Worm (Caenorhabditis elegans) whole organism, midembryonic: ENCODE data around the gene cpr-9.
"Not testable (repeated sequence)": the region's sequence is repeated elsewhere in the genome, so short reads cannot be mapped to it uniquely, and the experiment has no call there.

Experiments
- T22C8.4 ChIP-seq: fragments of 200-800 bp; sonication (Bioruptor generic); IDR thresholded peaks from 2 replicates; pipeline ENCODE4 v1.3.6; 2022; ENCODE audit warnings: missing genetic modification characterization, missing compliant biosample characterization
- cog-1 ChIP-seq: sonication (generic microtip); optimal IDR thresholded peaks from 2 replicates; lab custom pipeline; 2016; ENCODE audit warnings: missing genetic modification characterization, missing compliant biosample characterization
- flt-1 ChIP-seq: fragments of 200-800 bp; sonication (Bioruptor generic); IDR thresholded peaks from 2 replicates; pipeline ENCODE4 v1.3.6; 2022; ENCODE audit warnings: missing genetic modification characterization, missing compliant biosample characterization
- klf-2 ChIP-seq: fragments of 200-800 bp; sonication (Bioruptor generic); conservative IDR thresholded peaks from 2 replicates; pipeline ENCODE4 v1.3.6; 2022; ENCODE audit warnings: missing genetic modification reagents, missing genetic modification characterization, missing compliant biosample characterization
- med-1 ChIP-seq: sonication (generic microtip); optimal IDR thresholded peaks from 2 replicates; lab custom pipeline; 2017; ENCODE audit warnings: missing genetic modification characterization, mild to moderate bottlenecking, missing compliant biosample characterization, antibody characterized with exemption, missing genetic modification reagents; ENCODE audit not compliant: insufficient read depth
- ref-1 ChIP-seq: fragments of 200-800 bp; sonication (Bioruptor generic); conservative IDR thresholded peaks from 2 replicates; pipeline ENCODE4 v1.3.6; 2022; ENCODE audit warnings: missing genetic modification reagents, missing genetic modification characterization, missing compliant biosample characterization
- tab-1 ChIP-seq: fragments of 200-800 bp; sonication (Bioruptor generic); IDR thresholded peaks from 2 replicates; pipeline ENCODE4 v1.3.6; 2022; ENCODE audit warnings: missing genetic modification characterization, missing compliant biosample characterization
- ztf-23 ChIP-seq: fragments of 200-800 bp; sonication (Bioruptor generic); IDR thresholded peaks from 2 replicates; pipeline ENCODE4 v1.3.6; 2022; ENCODE audit warnings: missing genetic modification reagents, missing genetic modification characterization, missing compliant biosample characterization
- ztf-29 ChIP-seq: fragments of 200-800 bp; sonication (Bioruptor generic); IDR thresholded peaks from 2 replicates; pipeline ENCODE4 v1.3.6; 2022; ENCODE audit warnings: missing genetic modification reagents, missing genetic modification characterization, missing compliant biosample characterization

Gene cpr-9

DNA sequence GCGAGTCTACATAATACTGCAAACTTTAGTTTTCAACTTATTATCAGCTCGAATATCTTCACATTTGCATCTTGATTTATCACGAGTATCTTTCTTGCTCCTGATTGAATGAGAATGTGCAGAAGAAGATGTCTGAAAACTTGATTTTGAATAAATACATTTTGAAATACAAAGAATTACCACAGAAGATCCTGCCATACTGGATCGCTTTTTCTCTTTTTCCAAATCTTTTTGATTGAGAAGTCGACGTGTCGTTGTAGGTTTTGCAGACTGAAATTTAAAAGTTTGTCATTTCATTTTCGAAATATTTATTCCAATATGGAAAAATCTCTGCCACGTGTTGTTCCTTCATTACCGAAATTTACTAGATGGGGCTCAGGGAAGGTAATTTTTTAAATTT is 7.0 kb upstream of the cpr-9 start, which contains the start of gene C52E4.12:
Gene C52E4.12 (plus strand): TSS at position 301 of the 400 bp plus-strand sequence.
- no peak for TF ChIP-seq cog-1 (tag; lab: Kevin White, UChicago)
- no peak for TF ChIP-seq klf-2 (GFP tag; lab: Robert Waterston, UW)
- no peak for TF ChIP-seq ztf-29 (GFP tag; lab: Robert Waterston, UW)

DNA sequence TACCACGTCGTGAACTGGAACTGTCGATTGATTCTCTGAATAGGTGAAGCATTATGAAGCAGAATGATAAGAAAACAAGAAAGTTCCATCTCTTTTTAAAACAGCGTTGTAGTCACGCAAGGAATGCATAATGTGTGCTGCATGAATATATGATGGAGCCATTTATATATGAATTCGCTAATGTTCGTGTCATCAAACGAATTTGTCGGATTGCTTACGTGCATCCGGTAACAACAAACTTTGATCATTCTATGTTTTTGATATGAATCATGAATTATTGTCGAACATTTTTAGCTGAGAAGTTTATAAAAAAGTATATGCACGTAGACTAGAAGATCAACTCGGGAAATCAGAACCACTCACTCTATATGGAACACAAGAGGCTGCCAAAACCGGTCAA is 5.5 kb upstream of the cpr-9 start:
- TF ChIP-seq T22C8.4 (GFP tag; lab: Robert Waterston, UW): no peak
- no peak for TF ChIP-seq flt-1
- no peak for TF ChIP-seq klf-2 (GFP tag; lab: Robert Waterston, UW)
- TF ChIP-seq cog-1 (tag; lab: Kevin White, UChicago): no peak
- TF ChIP-seq ref-1 (GFP tag; lab: Robert Waterston, UW): no peak
- no peak for TF ChIP-seq med-1 (GFP tag; lab: Kevin White, UChicago)
- no peak for TF ChIP-seq tab-1 (GFP tag; lab: Robert Waterston, UW)
- no peak for TF ChIP-seq ztf-23 (GFP tag; lab: Robert Waterston, UW)
- no peak for TF ChIP-seq ztf-29 (GFP tag; lab: Robert Waterston, UW)

DNA sequence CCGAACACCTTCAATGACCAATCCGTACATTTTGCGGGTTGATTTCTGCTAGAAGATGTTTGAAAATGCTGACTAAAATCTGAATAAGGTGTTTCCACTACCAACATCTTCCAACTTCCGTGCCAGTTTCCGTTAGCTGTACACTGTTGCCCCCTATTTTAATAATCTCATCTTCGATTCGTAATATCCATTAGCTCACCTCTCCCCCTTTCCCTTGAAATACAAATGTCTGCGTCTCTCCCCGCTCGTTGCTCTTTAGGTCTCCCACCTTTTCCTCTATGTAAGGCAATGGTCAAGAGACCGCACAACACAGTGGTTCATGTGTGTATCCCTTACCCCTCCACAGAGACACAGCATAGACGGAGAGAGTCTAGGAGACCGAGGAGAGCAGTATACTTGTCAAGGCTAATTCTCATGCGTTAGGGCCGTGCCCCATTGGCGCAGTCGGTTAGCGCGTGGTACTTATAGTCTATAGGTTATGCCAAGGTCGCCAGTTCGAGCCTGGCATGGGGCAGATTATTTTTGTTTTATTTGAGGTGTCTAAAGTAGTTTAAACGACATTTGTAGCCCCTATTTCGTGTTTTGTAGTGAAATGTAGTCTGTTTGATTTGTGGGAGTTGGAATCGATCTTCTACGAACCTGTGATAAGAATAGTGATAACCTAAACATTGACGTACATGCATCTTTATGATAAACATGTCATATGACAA is 951 bp upstream of the cpr-9 start, which contains the start of gene gcy-33:
Gene gcy-33 (minus strand): TSS at position 51 of the 710 bp plus-strand sequence.
- TF ChIP-seq ztf-29 (GFP tag; lab: Robert Waterston, UW): peak; percentile 97
- peak; percentile 97 for TF ChIP-seq ref-1 (GFP tag; lab: Robert Waterston, UW)
- TF ChIP-seq med-1 (GFP tag; lab: Kevin White, UChicago): peak; percentile 88
- peak; percentile 96 for TF ChIP-seq T22C8.4 (GFP tag; lab: Robert Waterston, UW)
- peak; percentile 97 for TF ChIP-seq ztf-23 (GFP tag; lab: Robert Waterston, UW)
- peak; percentile 97 for TF ChIP-seq klf-2 (GFP tag; lab: Robert Waterston, UW)
- peak; percentile 85 for TF ChIP-seq cog-1 (tag; lab: Kevin White, UChicago)
- peak; percentile 99 for TF ChIP-seq tab-1 (GFP tag; lab: Robert Waterston, UW)
- TF ChIP-seq flt-1: peak; percentile 98

DNA sequence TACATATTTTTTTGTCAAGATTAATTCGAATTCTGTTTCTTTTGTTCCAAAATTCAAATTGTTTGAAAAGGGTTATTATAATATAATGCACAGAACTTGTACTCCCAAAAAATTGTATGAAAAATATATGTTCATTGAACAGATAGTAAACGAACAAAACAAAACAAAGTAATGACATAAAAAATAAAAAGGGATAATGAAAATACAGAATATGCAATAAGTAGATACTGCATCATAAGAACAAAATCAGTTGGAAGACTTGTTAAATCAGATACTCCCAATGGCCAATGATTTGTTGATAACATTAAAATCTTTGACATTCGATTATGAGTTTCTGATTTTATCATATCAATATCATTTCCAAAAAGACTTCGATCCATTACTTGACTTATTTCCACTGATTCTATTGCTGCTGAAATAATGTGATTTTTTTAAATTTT is 1.7 kb downstream of the cpr-9 start:
- TF ChIP-seq ztf-29 (GFP tag; lab: Robert Waterston, UW): no peak
- no peak for TF ChIP-seq med-1 (GFP tag; lab: Kevin White, UChicago)
- TF ChIP-seq cog-1 (tag; lab: Kevin White, UChicago): no peak
- TF ChIP-seq T22C8.4 (GFP tag; lab: Robert Waterston, UW): no peak
- TF ChIP-seq ref-1 (GFP tag; lab: Robert Waterston, UW): no peak
- TF ChIP-seq flt-1: no peak
- TF ChIP-seq ztf-23 (GFP tag; lab: Robert Waterston, UW): no peak
- TF ChIP-seq klf-2 (GFP tag; lab: Robert Waterston, UW): no peak
- no peak for TF ChIP-seq tab-1 (GFP tag; lab: Robert Waterston, UW)

DNA sequence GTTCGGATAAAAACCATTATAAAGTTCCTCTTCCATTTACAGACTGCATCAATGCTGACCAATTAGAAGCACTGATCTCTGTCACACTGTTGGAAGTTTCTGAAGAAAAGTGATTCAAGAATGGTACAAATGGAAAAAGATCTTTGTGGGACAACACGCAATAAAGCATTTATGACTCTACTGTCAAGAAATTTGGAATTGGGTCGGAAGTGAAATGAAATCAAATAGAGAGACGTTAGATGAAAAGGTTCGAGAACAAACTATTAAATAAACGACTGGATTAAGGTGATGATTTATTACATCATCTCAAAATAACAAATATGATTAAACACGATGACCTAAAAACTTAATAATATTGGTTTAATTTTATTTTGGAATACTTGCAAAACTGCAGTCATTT is 3.6 kb downstream of the cpr-9 start, which contains the start of gene F57F5.3:
Gene F57F5.3 (minus strand): TSS at position 101 of the 400 bp plus-strand sequence.
- TF ChIP-seq ztf-23 (GFP tag; lab: Robert Waterston, UW) (no peak), cog-1 (tag; lab: Kevin White, UChicago) (no peak), med-1 (GFP tag; lab: Kevin White, UChicago) (no peak), klf-2 (GFP tag; lab: Robert Waterston, UW) (no peak), T22C8.4 (GFP tag; lab: Robert Waterston, UW) (no peak), tab-1 (GFP tag; lab: Robert Waterston, UW) (no peak), ref-1 (GFP tag; lab: Robert Waterston, UW) (no peak), ztf-29 (GFP tag; lab: Robert Waterston, UW) (no peak), flt-1 (no peak)

DNA sequence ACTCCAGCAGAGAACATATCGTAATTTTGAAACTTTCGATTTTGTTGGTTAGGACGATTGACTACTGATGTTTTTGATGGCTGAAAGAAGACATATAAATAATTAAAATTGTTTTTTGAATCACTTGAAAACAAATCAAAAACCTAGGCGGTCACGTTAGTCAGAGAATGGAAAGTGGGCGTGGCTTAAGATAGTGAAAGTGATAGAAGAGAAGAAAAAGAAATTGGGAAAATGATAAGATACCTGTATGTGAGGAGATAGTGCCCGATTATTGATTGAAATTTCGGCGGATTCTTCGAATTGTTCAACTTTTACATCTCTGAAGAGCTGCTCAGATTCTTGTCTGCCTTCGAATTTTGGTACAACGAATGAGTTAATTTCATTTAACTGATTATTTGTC is 8.8 kb downstream of the cpr-9 start:
- TF ChIP-seq ztf-23 (GFP tag; lab: Robert Waterston, UW) (no peak), T22C8.4 (GFP tag; lab: Robert Waterston, UW) (no peak), ref-1 (GFP tag; lab: Robert Waterston, UW) (no peak), cog-1 (tag; lab: Kevin White, UChicago) (no peak), ztf-29 (GFP tag; lab: Robert Waterston, UW) (no peak), flt-1 (no peak), med-1 (GFP tag; lab: Kevin White, UChicago) (no peak), tab-1 (GFP tag; lab: Robert Waterston, UW) (no peak), klf-2 (GFP tag; lab: Robert Waterston, UW) (no peak)

DNA sequence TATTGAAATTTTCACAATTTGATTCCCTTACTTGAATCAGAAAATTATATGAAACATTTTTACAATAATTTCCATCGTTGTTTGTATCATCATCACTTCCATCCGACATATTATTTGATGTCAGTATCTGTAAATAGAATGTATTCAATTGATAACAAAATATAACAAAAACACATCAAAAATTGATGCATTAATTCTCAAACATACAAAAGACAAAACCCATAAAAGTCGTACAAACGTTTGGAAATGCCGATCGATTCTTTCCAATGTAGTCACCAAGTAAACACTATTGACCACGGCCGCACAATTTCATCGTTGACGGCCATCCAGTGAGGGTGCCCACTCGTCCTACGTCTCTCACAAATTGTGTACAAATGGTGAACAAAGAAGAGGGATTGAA is 10.4 kb downstream of the cpr-9 start, which contains the start of gene add-2:
Gene add-2 (minus strand): TSS at position 109 of the 400 bp plus-strand sequence.
- TF ChIP-seq flt-1: no peak
- TF ChIP-seq cog-1 (tag; lab: Kevin White, UChicago): no peak
- TF ChIP-seq ztf-23 (GFP tag; lab: Robert Waterston, UW): no peak
- TF ChIP-seq med-1 (GFP tag; lab: Kevin White, UChicago): no peak
- no peak for TF ChIP-seq tab-1 (GFP tag; lab: Robert Waterston, UW)
- no peak for TF ChIP-seq ref-1 (GFP tag; lab: Robert Waterston, UW)
- TF ChIP-seq ztf-29 (GFP tag; lab: Robert Waterston, UW): no peak
- no peak for TF ChIP-seq klf-2 (GFP tag; lab: Robert Waterston, UW)
- no peak for TF ChIP-seq T22C8.4 (GFP tag; lab: Robert Waterston, UW)

DNA sequence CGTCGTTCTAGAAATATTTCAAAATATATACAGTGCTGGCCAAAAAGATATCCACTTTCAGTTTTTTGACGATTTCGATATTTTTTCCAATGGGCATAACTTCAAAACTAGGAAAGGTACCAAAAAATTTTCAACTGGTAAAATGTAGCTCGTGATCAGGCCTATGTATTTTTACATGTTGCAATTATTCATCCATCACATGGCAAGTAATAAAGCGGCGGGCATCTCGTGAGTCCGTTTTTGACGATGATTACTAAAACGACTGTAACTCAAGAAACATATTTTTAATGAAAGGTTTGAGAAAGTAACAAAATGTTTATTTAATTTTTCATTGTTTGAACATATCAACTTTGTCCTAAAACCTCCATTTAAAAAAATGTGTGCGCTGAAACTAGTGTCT is 17.2 kb downstream of the cpr-9 start, which contains the start of gene F10C2.3:
Gene F10C2.3 (plus strand): TSS at position 301 of the 400 bp plus-strand sequence.
- TF ChIP-seq tab-1 (GFP tag; lab: Robert Waterston, UW); ref-1 (GFP tag; lab: Robert Waterston, UW); med-1 (GFP tag; lab: Kevin White, UChicago): not testable (repeated sequence)

DNA sequence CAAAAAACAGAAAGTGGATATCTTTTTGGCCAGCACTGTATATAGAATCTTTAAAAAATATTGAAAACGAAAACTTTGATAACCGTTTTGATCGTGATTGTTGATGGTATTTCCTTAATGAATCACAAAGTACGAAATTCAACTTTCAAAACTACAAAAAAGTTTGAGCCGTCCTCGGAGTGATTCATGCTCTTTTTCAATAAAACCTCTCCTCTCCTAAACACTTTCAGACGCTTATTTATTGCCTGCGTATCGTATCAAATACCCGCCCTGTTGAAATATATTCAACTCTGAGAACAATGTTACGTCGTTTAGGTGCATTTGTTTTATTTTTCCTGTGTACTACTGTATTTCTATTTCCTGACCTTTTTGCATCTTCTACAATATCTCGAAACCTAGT is 18.1 kb downstream of the cpr-9 start:
- TF ChIP-seq cog-1 (tag; lab: Kevin White, UChicago) (no peak), klf-2 (GFP tag; lab: Robert Waterston, UW) (no peak), ztf-23 (GFP tag; lab: Robert Waterston, UW) (no peak), med-1 (GFP tag; lab: Kevin White, UChicago) (no peak), tab-1 (GFP tag; lab: Robert Waterston, UW) (no peak), T22C8.4 (GFP tag; lab: Robert Waterston, UW) (no peak), flt-1 (no peak), ztf-29 (GFP tag; lab: Robert Waterston, UW) (no peak), ref-1 (GFP tag; lab: Robert Waterston, UW) (no peak)
